Worm (Caenorhabditis elegans) whole organism, mixed stage, embryonic: ENCODE measurements around the gene Y24D9A.7.

ENCODE experiments used
- bed-3 ChIP-seq: fragments of 200-800 bp; sonication (Bioruptor generic); optimal IDR thresholded peaks from 3 replicates; lab custom pipeline; 2018; ENCODE audit warnings: mild to moderate bottlenecking, missing genetic modification characterization, moderate library complexity, missing compliant biosample characterization
- ceh-83 ChIP-seq: fragments of 200-800 bp; sonication (Bioruptor generic); optimal IDR thresholded peaks from 2 replicates; lab custom pipeline; 2018; ENCODE audit warnings: mild to moderate bottlenecking, missing genetic modification characterization, missing compliant biosample characterization
- elt-3 ChIP-seq: fragments of 150-350 bp; optimal IDR thresholded peaks from 2 replicates; lab custom pipeline; 2014; ENCODE audit warnings: missing biosample characterization, missing genetic modification characterization
- lin-13 ChIP-seq: fragments of 150-350 bp; optimal IDR thresholded peaks from 2 replicates; lab custom pipeline; 2014; ENCODE audit warnings: missing biosample characterization, missing genetic modification characterization
- lsy-2 ChIP-seq: fragments of 150-350 bp; optimal IDR thresholded peaks from 2 replicates; lab custom pipeline; 2014; ENCODE audit warnings: missing biosample characterization, missing genetic modification characterization
- mls-2 ChIP-seq: sonication (generic microtip); optimal IDR thresholded peaks from 2 replicates; lab custom pipeline; 2016; ENCODE audit warnings: mild to moderate bottlenecking, missing genetic modification characterization, moderate library complexity, missing compliant biosample characterization
- nhr-2 ChIP-seq: fragments of 150-350 bp; optimal IDR thresholded peaks from 2 replicates; lab custom pipeline; 2014; ENCODE audit warnings: missing biosample characterization, missing genetic modification characterization
- nhr-237 ChIP-seq: fragments of 150-350 bp; optimal IDR thresholded peaks from 2 replicates; lab custom pipeline; 2014; ENCODE audit warnings: missing biosample characterization, missing genetic modification characterization
- nhr-28 ChIP-seq: fragments of 150-350 bp; optimal IDR thresholded peaks from 2 replicates; lab custom pipeline; 2014; ENCODE audit warnings: missing biosample characterization, missing genetic modification characterization
- pha-4 ChIP-seq: fragments of 150-350 bp; optimal IDR thresholded peaks from 2 replicates; lab custom pipeline; 2018; ENCODE audit warnings: missing biosample characterization, missing genetic modification reagents, missing genetic modification characterization
- unc-39 ChIP-seq: fragments of 150-350 bp; optimal IDR thresholded peaks from 2 replicates; lab custom pipeline; 2014; ENCODE audit warnings: missing biosample characterization, missing genetic modification characterization
- unc-62 ChIP-seq: fragments of 150-350 bp; optimal IDR thresholded peaks from 2 replicates; lab custom pipeline; 2014; ENCODE audit warnings: missing biosample characterization, missing genetic modification reagents, missing genetic modification characterization
- ztf-11 ChIP-seq: fragments of 150-350 bp; optimal IDR thresholded peaks from 2 replicates; lab custom pipeline; 2014; ENCODE audit warnings: missing biosample characterization, missing genetic modification characterization

- TF ChIP-seq nhr-28 (no peak), nhr-237 (tag; lab: Kevin White, UChicago) (peak; percentile 84), unc-62 (GFP tag; lab: Kevin White, UChicago) (peak; percentile 49), ceh-83 (GFP tag; lab: Kevin White, UChicago) (no peak), ztf-11 (no peak), lsy-2 (tag; lab: Kevin White, UChicago) (peak; percentile 93), elt-3 (tag; lab: Kevin White, UChicago) (no peak), unc-39 (tag; lab: Kevin White, UChicago) (no peak), lin-13 (tag; lab: Kevin White, UChicago) (peak; percentile 76), nhr-2 (no peak), pha-4 (tag; lab: Kevin White, UChicago) (peak; percentile 56), mls-2 (tag; lab: Kevin White, UChicago) (peak; percentile 70), bed-3 (GFP tag; lab: Kevin White, UChicago) (no peak)
Measured at ce11 chrIV:4390438-4390894, 14.5 kb downstream of the Y24D9A.7 start, which contains the start of the genes rpl-7A and set-21.
